Worm (Caenorhabditis elegans) whole organism, L1 larva: ENCODE data around the gene htz-1.

Source experiments
- C04F5.9 ChIP-seq: sonication (generic microtip); optimal IDR thresholded peaks from 2 replicates; lab custom pipeline; 2016; ENCODE audit warnings: missing genetic modification characterization, missing compliant biosample characterization
- C34B4.2 ChIP-seq: sonication (generic microtip); optimal IDR thresholded peaks from 2 replicates; lab custom pipeline; 2017; ENCODE audit warnings: mild to moderate bottlenecking, missing genetic modification characterization, missing compliant biosample characterization
- F16B12.6 ChIP-seq: fragments of 150-350 bp; optimal IDR thresholded peaks from 2 replicates; lab custom pipeline; 2014; ENCODE audit warnings: missing biosample characterization, missing genetic modification characterization
- Y116A8C.19 ChIP-seq: sonication (generic microtip); optimal IDR thresholded peaks from 2 replicates; lab custom pipeline; 2016; ENCODE audit warnings: missing compliant biosample characterization, missing genetic modification characterization, borderline replicate concordance
- alr-1 ChIP-seq: fragments of 200-800 bp; sonication (Bioruptor generic); optimal IDR thresholded peaks from 2 replicates; lab custom pipeline; 2018; ENCODE audit warnings: borderline replicate concordance, mild to moderate bottlenecking, missing genetic modification characterization, missing compliant biosample characterization
- ama-1 ChIP-seq: fragments of 150-350 bp; optimal IDR thresholded peaks from 2 replicates; lab custom pipeline; 2014
- blmp-1 ChIP-seq: fragments of 150-350 bp; optimal IDR thresholded peaks from 2 replicates; lab custom pipeline; 2014; ENCODE audit warnings: missing biosample characterization, missing genetic modification characterization
- ceh-63 ChIP-seq: fragments of 200-800 bp; sonication (Bioruptor generic); optimal IDR thresholded peaks from 2 replicates; lab custom pipeline; 2018; ENCODE audit warnings: mild to moderate bottlenecking, missing genetic modification characterization, missing compliant biosample characterization
- ceh-8 ChIP-seq: fragments of 200-800 bp; sonication (Bioruptor generic); optimal IDR thresholded peaks from 2 replicates; lab custom pipeline; 2018; ENCODE audit warnings: mild to moderate bottlenecking, missing genetic modification characterization, moderate library complexity, missing compliant biosample characterization
- ces-1 ChIP-seq: fragments of 150-350 bp; optimal IDR thresholded peaks from 2 replicates; lab custom pipeline; 2014; ENCODE audit warnings: missing biosample characterization, missing genetic modification reagents, missing genetic modification characterization
- dsc-1 ChIP-seq: sonication (generic microtip); optimal IDR thresholded peaks from 2 replicates; lab custom pipeline; 2016; ENCODE audit warnings: mild to moderate bottlenecking, missing genetic modification characterization, missing compliant biosample characterization
- efl-3 ChIP-seq: fragments of 200-800 bp; sonication (Bioruptor generic); optimal IDR thresholded peaks from 2 replicates; lab custom pipeline; 2018; ENCODE audit warnings: mild to moderate bottlenecking, missing genetic modification characterization, missing compliant biosample characterization
- egl-13 ChIP-seq: sonication (generic microtip); optimal IDR thresholded peaks from 2 replicates; lab custom pipeline; 2016; ENCODE audit warnings: missing genotype, missing genetic modification reagents, missing genetic modification characterization, missing compliant biosample characterization
- elt-3 ChIP-seq, 6 experiments: fragments of 150-350 bp in 1 of 6; sonication (generic microtip); optimal IDR thresholded peaks; 2 replicates each; lab custom pipeline; 2017 to 2018; ENCODE audit warnings: missing biosample characterization in 6 of 6, missing genetic modification characterization in 6 of 6, inconsistent platforms in 1 of 6
- fkh-8 ChIP-seq: sonication (generic microtip); optimal IDR thresholded peaks from 2 replicates; lab custom pipeline; 2016; ENCODE audit warnings: mild to moderate bottlenecking, missing genetic modification characterization, missing compliant biosample characterization
- fos-1 ChIP-seq: fragments of 150-350 bp; optimal IDR thresholded peaks from 2 replicates; lab custom pipeline; 2014; ENCODE audit warnings: missing biosample characterization, missing genetic modification characterization
- hlh-4 ChIP-seq: sonication (generic microtip); optimal IDR thresholded peaks from 2 replicates; lab custom pipeline; 2016; ENCODE audit warnings: mild to moderate bottlenecking, missing genetic modification characterization, missing compliant biosample characterization
- hpl-2 ChIP-seq: fragments of 150-350 bp; optimal IDR thresholded peaks from 2 replicates; lab custom pipeline; 2014; ENCODE audit warnings: missing biosample characterization, missing genetic modification reagents, missing genetic modification characterization
- isw-1 ChIP-seq: fragments of 200-800 bp; sonication (Bioruptor generic); IDR thresholded peaks from 2 replicates; pipeline ENCODE4 v1.3.6; 2022; ENCODE audit warnings: missing genetic modification characterization, missing compliant biosample characterization
- jun-1 ChIP-seq: fragments of 150-350 bp; optimal IDR thresholded peaks from 2 replicates; lab custom pipeline; 2014; ENCODE audit warnings: missing biosample characterization, missing genetic modification reagents, missing genetic modification characterization
- lin-13 ChIP-seq: fragments of 150-350 bp; optimal IDR thresholded peaks from 2 replicates; lab custom pipeline; 2014; ENCODE audit warnings: missing biosample characterization, missing genetic modification reagents, missing genetic modification characterization
- lin-14 ChIP-seq: fragments of 200-800 bp; sonication (Bioruptor generic); optimal IDR thresholded peaks from 2 replicates; lab custom pipeline; 2018; ENCODE audit warnings: mild to moderate bottlenecking, missing genetic modification characterization, moderate library complexity, missing compliant biosample characterization
- lin-39 ChIP-seq: fragments of 150-350 bp; optimal IDR thresholded peaks from 2 replicates; lab custom pipeline; 2014; ENCODE audit warnings: missing biosample characterization, missing genetic modification reagents, missing genetic modification characterization
- lir-3 ChIP-seq: sonication (generic microtip); optimal IDR thresholded peaks from 2 replicates; lab custom pipeline; 2016; ENCODE audit warnings: mild to moderate bottlenecking, missing genetic modification characterization, moderate library complexity, missing compliant biosample characterization; ENCODE audit not compliant: poor library complexity
- lsy-2 ChIP-seq, 2 experiments: fragments of 150-350 bp; optimal IDR thresholded peaks; 2 replicates each; lab custom pipeline; 2014; ENCODE audit warnings: missing biosample characterization in 2 of 2, missing genetic modification characterization in 2 of 2
- mab-9 ChIP-seq: fragments of 200-800 bp; sonication (Bioruptor generic); IDR thresholded peaks from 2 replicates; pipeline ENCODE4 v1.3.6; 2022; ENCODE audit warnings: missing genetic modification reagents, missing genetic modification characterization, missing compliant biosample characterization
- mdl-1 ChIP-seq, 2 experiments: fragments of 150-350 bp; optimal IDR thresholded peaks; 2 replicates each; lab custom pipeline; 2014 to 2017; ENCODE audit warnings: missing biosample characterization in 2 of 2, missing genetic modification characterization in 2 of 2, inconsistent platforms in 1 of 2
- mef-2 ChIP-seq: fragments of 150-350 bp; optimal IDR thresholded peaks from 2 replicates; lab custom pipeline; 2014; ENCODE audit warnings: missing biosample characterization, missing genetic modification characterization
- mep-1 ChIP-seq: fragments of 150-350 bp; optimal IDR thresholded peaks from 2 replicates; lab custom pipeline; 2014; ENCODE audit warnings: missing biosample characterization, missing genetic modification characterization
- nhr-28 ChIP-seq: fragments of 150-350 bp; optimal IDR thresholded peaks from 2 replicates; lab custom pipeline; 2014; ENCODE audit warnings: missing biosample characterization, missing genetic modification characterization
- nhr-76 ChIP-seq: sonication (generic microtip); optimal IDR thresholded peaks from 2 replicates; lab custom pipeline; 2017; ENCODE audit warnings: missing biosample characterization, missing genetic modification characterization
- nhr-90 ChIP-seq: sonication (generic microtip); optimal IDR thresholded peaks from 2 replicates; lab custom pipeline; 2016; ENCODE audit warnings: mild to moderate bottlenecking, missing genetic modification characterization, missing compliant biosample characterization; ENCODE audit not compliant: poor library complexity
- pax-3 ChIP-seq: fragments of 200-800 bp; sonication (Bioruptor generic); optimal IDR thresholded peaks from 2 replicates; lab custom pipeline; 2018; ENCODE audit warnings: mild to moderate bottlenecking, missing genetic modification characterization, moderate library complexity, missing compliant biosample characterization
- pqm-1 ChIP-seq: sonication (generic microtip); optimal IDR thresholded peaks from 3 replicates; lab custom pipeline; 2017; ENCODE audit warnings: missing biosample characterization, missing genetic modification characterization
- snpc-4 ChIP-seq: fragments of 150-350 bp; optimal IDR thresholded peaks from 2 replicates; lab custom pipeline; 2014; ENCODE audit warnings: missing biosample characterization, missing genetic modification characterization
- snu-23 ChIP-seq: sonication (generic microtip); optimal IDR thresholded peaks from 2 replicates; lab custom pipeline; 2016; ENCODE audit warnings: missing genetic modification characterization, missing compliant biosample characterization
- sptf-1 ChIP-seq: fragments of 150-350 bp; optimal IDR thresholded peaks from 2 replicates; lab custom pipeline; 2014; ENCODE audit warnings: missing biosample characterization, missing genetic modification characterization
- sup-37 ChIP-seq: fragments of 200-800 bp; sonication (Bioruptor generic); optimal IDR thresholded peaks from 2 replicates; lab custom pipeline; 2018; ENCODE audit warnings: mild to moderate bottlenecking, missing genetic modification characterization, missing compliant biosample characterization
- swsn-7 ChIP-seq: sonication (generic microtip); optimal IDR thresholded peaks from 2 replicates; lab custom pipeline; 2016; ENCODE audit warnings: missing genetic modification characterization, missing compliant biosample characterization
- tbx-2 ChIP-seq: sonication (generic microtip); optimal IDR thresholded peaks from 2 replicates; lab custom pipeline; 2016; ENCODE audit warnings: missing genetic modification characterization, missing compliant biosample characterization
- tlp-1 ChIP-seq: fragments of 150-350 bp; optimal IDR thresholded peaks from 2 replicates; lab custom pipeline; 2014; ENCODE audit warnings: missing biosample characterization, missing genetic modification characterization
- unc-130 ChIP-seq: fragments of 150-350 bp; optimal IDR thresholded peaks from 2 replicates; lab custom pipeline; 2017; ENCODE audit warnings: missing biosample characterization, missing genetic modification characterization, inconsistent platforms
- unc-62 ChIP-seq: fragments of 150-350 bp; optimal IDR thresholded peaks from 2 replicates; lab custom pipeline; 2014; ENCODE audit warnings: missing biosample characterization, missing genetic modification reagents, missing genetic modification characterization
- unc-86 ChIP-seq: sonication (generic microtip); optimal IDR thresholded peaks from 2 replicates; lab custom pipeline; 2016; ENCODE audit warnings: missing genetic modification characterization, missing compliant biosample characterization
- unc-98 ChIP-seq: fragments of 200-800 bp; sonication (Bioruptor generic); IDR thresholded peaks from 2 replicates; pipeline ENCODE4 v1.3.6; 2022; ENCODE audit warnings: missing genetic modification characterization, missing compliant biosample characterization
- vab-15 ChIP-seq: sonication (generic microtip); optimal IDR thresholded peaks from 2 replicates; lab custom pipeline; 2017; ENCODE audit warnings: missing genotype, mild to moderate bottlenecking, missing genetic modification characterization, missing compliant biosample characterization
- xbp-1 ChIP-seq: sonication (generic microtip); optimal IDR thresholded peaks from 2 replicates; lab custom pipeline; 2016; ENCODE audit warnings: missing genetic modification characterization, missing compliant biosample characterization
- zag-1 ChIP-seq: fragments of 150-350 bp; optimal IDR thresholded peaks from 2 replicates; lab custom pipeline; 2014; ENCODE audit warnings: missing biosample characterization, missing genetic modification characterization
- ztf-11 ChIP-seq, 2 experiments: sonication (generic microtip); optimal IDR thresholded peaks; 2 replicates each; lab custom pipeline; 2016 to 2017; ENCODE audit warnings: missing genetic modification characterization in 2 of 2, missing biosample characterization in 1 of 2, missing compliant biosample characterization in 1 of 2

Gene htz-1

DNA sequence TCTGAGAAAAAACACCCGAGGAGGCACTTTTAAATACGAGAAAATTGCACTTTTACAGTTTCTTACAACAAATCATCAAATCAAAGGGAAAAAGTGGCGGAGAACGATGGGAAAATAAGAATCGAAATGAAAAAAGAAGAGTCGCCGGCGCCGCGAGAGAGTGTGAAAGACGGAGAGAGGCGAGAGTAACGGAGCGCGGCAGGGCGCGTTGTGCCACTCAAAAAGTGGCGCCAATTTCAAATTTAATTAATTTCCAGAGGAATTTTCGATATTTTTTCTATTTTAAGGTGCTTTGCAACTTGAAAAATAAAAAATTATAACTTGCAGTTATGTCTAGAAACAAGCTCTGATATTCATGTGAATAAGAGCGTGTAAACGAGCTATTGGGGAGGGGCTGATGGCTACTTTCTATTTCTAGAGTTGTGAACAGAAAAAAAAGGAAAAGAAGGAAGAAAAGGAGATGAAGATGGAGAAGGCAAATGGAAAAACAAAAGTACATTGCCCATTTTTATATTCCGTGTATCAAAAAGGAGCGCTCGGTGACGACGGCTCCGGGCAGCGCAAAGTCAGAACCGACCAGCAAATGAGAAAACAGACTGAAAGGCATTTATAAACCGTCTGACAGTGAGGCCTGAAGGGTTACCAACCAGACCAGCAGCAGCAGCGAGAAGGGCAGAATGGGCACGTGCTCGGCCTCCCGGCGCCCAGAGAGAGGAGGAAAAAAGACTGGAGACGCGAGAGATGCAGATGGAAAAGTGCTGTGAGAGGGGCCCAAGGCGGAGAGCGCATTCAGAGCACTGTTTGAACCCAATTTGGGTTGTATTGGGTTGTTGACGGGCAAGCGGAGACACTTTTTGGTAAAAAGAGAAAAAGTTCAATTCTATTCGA, 25.1 kb downstream of the htz-1 start (continued):
- no peak for TF ChIP-seq nhr-90 (tag; lab: Kevin White, UChicago)
- no peak for TF ChIP-seq zag-1 (tag; lab: Kevin White, UChicago)
- TF ChIP-seq fos-1 (tag; lab: Kevin White, UChicago): no peak
- TF ChIP-seq efl-3 (GFP tag; lab: Kevin White, UChicago): no peak
- peak; percentile 19 for TF ChIP-seq swsn-7 (tag; lab: Kevin White, UChicago)
- TF ChIP-seq blmp-1 (tag; lab: Kevin White, UChicago): peak; percentile 6
- TF ChIP-seq pqm-1 (tag; lab: Kevin White, UChicago): no peak
- TF ChIP-seq ceh-8 (GFP tag; lab: Kevin White, UChicago): no peak
- no peak for TF ChIP-seq ceh-63
- TF ChIP-seq hpl-2 (GFP tag; lab: Kevin White, UChicago): no peak
- peak; percentile 42 for TF ChIP-seq fkh-8 (tag; lab: Kevin White, UChicago)
- TF ChIP-seq ces-1: no peak
- peak in 1 of 2 experiments; percentile 86 for TF ChIP-seq mdl-1 (tag; optimal IDR thresholded peaks at IDR 0.05; lab: Kevin White, UChicago)
- peak in 1 of 2 experiments; percentile 38 for TF ChIP-seq ztf-11 (tag; optimal IDR thresholded peaks at IDR 0.05; lab: Kevin White, UChicago)
- TF ChIP-seq sup-37 (GFP tag; lab: Kevin White, UChicago): no peak
- peak; percentile 21 for TF ChIP-seq mef-2
- no peak for TF ChIP-seq egl-13 (tag; lab: Kevin White, UChicago)
- peak; percentile 55 for TF ChIP-seq lin-14
- TF ChIP-seq lir-3 (tag; lab: Kevin White, UChicago): no peak
- no peak for TF ChIP-seq tlp-1 (tag; lab: Kevin White, UChicago)
- TF ChIP-seq tbx-2 (tag; lab: Kevin White, UChicago): peak; percentile 11
- TF ChIP-seq Y116A8C.19 (tag; lab: Kevin White, UChicago): no peak
- TF ChIP-seq snpc-4 (tag; lab: Kevin White, UChicago): no peak
- no peak for TF ChIP-seq nhr-28 (tag; lab: Kevin White, UChicago)
- TF ChIP-seq alr-1 (tag; lab: Kevin White, UChicago): no peak
- no peak for TF ChIP-seq nhr-76 (tag; lab: Kevin White, UChicago)
- peak; percentile 3 for TF ChIP-seq lin-13 (GFP tag; lab: Kevin White, UChicago)
- peak; percentile 25 for TF ChIP-seq dsc-1 (tag; lab: Kevin White, UChicago)
- no peak for TF ChIP-seq unc-130 (tag; lab: Kevin White, UChicago)
- TF ChIP-seq mep-1: no peak
- no peak for TF ChIP-seq sptf-1 (tag; lab: Kevin White, UChicago)
- TF ChIP-seq C34B4.2 (tag; lab: Kevin White, UChicago): no peak
- no peak for TF ChIP-seq ama-1 (lab: Kevin White, UChicago)
- no peak for TF ChIP-seq pax-3
- TF ChIP-seq mab-9 (GFP tag; lab: Robert Waterston, UW): 0 out of 2 replicates have a peak, but pooled peaks have one; percentile 33
- no peak for TF ChIP-seq unc-62
- TF ChIP-seq unc-98 (GFP tag; lab: Robert Waterston, UW): no peak
- TF ChIP-seq C04F5.9 (tag; lab: Kevin White, UChicago): no peak
- TF ChIP-seq snu-23 (GFP tag; lab: Kevin White, UChicago): peak; percentile 37
- TF ChIP-seq elt-3 (tag; optimal IDR thresholded peaks at IDR 0.05; lab: Kevin White, UChicago): peak in 1 of 6 experiments; percentile 33
- no peak for TF ChIP-seq F16B12.6 (tag; lab: Kevin White, UChicago)
- TF ChIP-seq isw-1 (GFP tag; lab: Robert Waterston, UW): no peak
- peak; percentile 21 for TF ChIP-seq unc-86
- TF ChIP-seq vab-15 (tag; lab: Kevin White, UChicago): peak; percentile 41
- TF ChIP-seq lin-39: no peak
- no peak for TF ChIP-seq xbp-1 (tag; lab: Kevin White, UChicago)
- TF ChIP-seq jun-1 (tag; lab: Kevin White, UChicago): no peak
- TF ChIP-seq hlh-4 (tag; lab: Kevin White, UChicago): no peak
- peak; percentile 17 to 35 for TF ChIP-seq lsy-2 (tag; optimal IDR thresholded peaks at IDR 0.05; lab: Kevin White, UChicago)
- TF ChIP-seq, all 84 proteins: peak for 29
